Worm (Caenorhabditis elegans): ENCODE results near the gene ssu-2.

DNA sequence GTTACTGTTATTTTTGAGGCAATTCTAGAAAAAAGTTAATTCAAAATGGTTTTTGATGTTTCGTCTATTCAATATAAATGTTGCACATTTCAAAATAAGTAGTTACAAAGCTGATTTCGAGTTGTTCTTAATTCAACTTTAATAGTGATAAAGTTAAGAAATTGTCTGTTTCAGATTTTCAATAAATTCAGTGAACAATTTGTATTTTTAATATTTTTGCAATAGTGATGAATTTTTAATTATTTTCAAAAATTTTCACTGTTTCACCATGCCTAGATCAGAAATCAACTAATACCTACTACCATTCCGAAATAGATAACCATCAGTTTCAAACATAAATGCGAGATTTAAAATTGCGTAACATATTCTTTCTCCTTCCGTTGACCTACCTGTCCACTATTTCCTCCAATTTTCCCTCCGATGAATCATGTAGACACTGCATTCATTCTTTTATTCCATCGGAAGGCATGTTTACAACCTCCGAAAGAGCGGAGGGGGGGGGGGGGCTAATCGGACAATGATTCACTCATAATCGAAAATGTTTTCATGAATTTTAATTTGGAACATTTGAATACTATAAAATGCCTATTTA is 29.1 kb downstream of the ssu-2 start:
- TF ChIP-seq cog-1 (tag; optimal IDR thresholded peaks at IDR 0.05), result no peak
- TF ChIP-seq flt-1 (GFP tag; IDR thresholded peaks at IDR 0.05), result no peak
- TF ChIP-seq T22C8.4 (GFP tag; IDR thresholded peaks at IDR 0.05), result no peak

Measured in whole organism, midembryonic.